Worm (Caenorhabditis elegans) whole organism, young adult: ENCODE data around the gene nhr-125.
A peak's percentile ranks its signal among the peaks of the same experiment; 100 is the strongest.

Source experiments
- B0336.3 ChIP-seq: fragments of 200-800 bp; sonication (Bioruptor generic); IDR thresholded peaks from 2 replicates; pipeline ENCODE4 v1.3.6; 2022; ENCODE audit warnings: missing genetic modification characterization, missing compliant biosample characterization
- attf-3 ChIP-seq: fragments of 200-800 bp; sonication (Bioruptor generic); conservative IDR thresholded peaks from 2 replicates; pipeline ENCODE4 v1.3.6; 2022; ENCODE audit warnings: missing genetic modification reagents, missing genetic modification characterization, missing compliant biosample characterization
- ets-4 ChIP-seq: fragments of 200-800 bp; sonication (Bioruptor generic); optimal IDR thresholded peaks from 2 replicates; lab custom pipeline; 2018; ENCODE audit warnings: mild to moderate bottlenecking, missing genetic modification characterization, missing compliant biosample characterization
- let-607 ChIP-seq, 2 experiments: fragments of 200-800 bp in 1 of 2; sonication (Bioruptor generic) in 1 of 2; sonication (generic microtip) in 1 of 2; optimal IDR thresholded peaks; 2 replicates each; lab custom pipeline; 2016 to 2018; ENCODE audit warnings: mild to moderate bottlenecking in 2 of 2, missing compliant biosample characterization in 2 of 2, missing genetic modification characterization in 2 of 2, moderate library complexity in 2 of 2, missing genotype in 1 of 2
- lin-35 ChIP-seq, 3 experiments: fragments of 150-350 bp in 2 of 3; sonication (generic microtip) in 1 of 3; optimal IDR thresholded peaks; 2 replicates each; lab custom pipeline; 2014 to 2018; ENCODE audit warnings: missing biosample characterization in 3 of 3, missing genetic modification characterization in 3 of 3, missing genetic modification reagents in 3 of 3

DNA sequence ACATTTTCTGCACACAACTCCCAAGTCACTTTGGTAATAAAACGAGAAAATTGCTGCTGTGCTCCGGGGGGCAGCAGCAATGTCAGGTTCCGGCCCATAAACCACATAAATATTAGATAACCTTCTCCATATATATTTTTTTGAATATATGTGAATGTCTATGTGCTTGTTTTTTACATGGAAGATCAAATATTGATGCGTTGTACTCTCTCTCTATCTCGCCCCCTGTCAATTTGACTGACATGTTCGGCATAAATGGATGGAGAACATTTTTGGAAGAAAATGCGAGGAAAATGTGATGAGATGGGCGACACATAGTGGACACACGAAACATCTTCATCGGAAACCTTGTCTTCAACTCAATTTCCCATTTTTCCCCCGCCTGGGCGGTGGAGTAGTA, 34.7 kb upstream of the nhr-125 start:
- TF ChIP-seq let-607 (tag; optimal IDR thresholded peaks at IDR 0.05; lab: Kevin White, UChicago) (peak in 1 of 2 experiments; percentile 62), lin-35 (GFP tag; optimal IDR thresholded peaks at IDR 0.05; lab: Kevin White, UChicago) (no peak), B0336.3 (no peak), ets-4 (GFP tag; lab: Kevin White, UChicago) (no peak), attf-3 (GFP tag; lab: Robert Waterston, UW) (no peak)
